Fruit fly (Drosophila melanogaster) whole organism, adult: Measurements from ENCODE around the gene ND-MNLL.

Source experiments
- CG11617 ChIP-seq: fragments of 200-800 bp; sonication (Bioruptor generic); optimal IDR thresholded peaks from 2 replicates; lab custom pipeline; 2017; ENCODE audit warnings: mild to moderate bottlenecking, missing biosample characterization, missing genetic modification reagents, missing genetic modification characterization
- CG12768 ChIP-seq: fragments of 200-800 bp; sonication (Bioruptor generic); optimal IDR thresholded peaks from 2 replicates; lab custom pipeline; 2017; ENCODE audit warnings: missing biosample characterization, missing genetic modification characterization, mild to moderate bottlenecking, moderate library complexity, missing genetic modification reagents
- CG14711 ChIP-seq: fragments of 200-800 bp; sonication (Bioruptor generic); optimal IDR thresholded peaks from 2 replicates; lab custom pipeline; 2018; ENCODE audit warnings: missing biosample characterization, mild to moderate bottlenecking, missing genetic modification characterization, moderate library complexity
- CG1620 ChIP-seq: fragments of 200-800 bp; sonication (Bioruptor generic); optimal IDR thresholded peaks from 2 replicates; lab custom pipeline; 2016; ENCODE audit warnings: missing biosample characterization, missing genetic modification characterization
- CG33017 ChIP-seq: fragments of 200-800 bp; sonication (Bioruptor generic); optimal IDR thresholded peaks from 2 replicates; lab custom pipeline; 2018; ENCODE audit warnings: missing biosample characterization, mild to moderate bottlenecking, missing genetic modification characterization, moderate library complexity
- CG5204 ChIP-seq: fragments of 200-800 bp; sonication (Bioruptor generic); optimal IDR thresholded peaks from 2 replicates; lab custom pipeline; 2016; ENCODE audit warnings: missing biosample characterization, missing genetic modification characterization
- CG7045 ChIP-seq: fragments of 200-800 bp; sonication (Bioruptor generic); optimal IDR thresholded peaks from 2 replicates; lab custom pipeline; 2017; ENCODE audit warnings: missing biosample characterization, mild to moderate bottlenecking, missing genetic modification characterization
- CG7101 ChIP-seq: fragments of 200-800 bp; sonication (Bioruptor generic); optimal IDR thresholded peaks from 2 replicates; lab custom pipeline; 2018; ENCODE audit warnings: missing biosample characterization, mild to moderate bottlenecking, missing genetic modification characterization, moderate library complexity
- Clk ChIP-seq: fragments of 200-800 bp; sonication (Bioruptor generic); optimal IDR thresholded peaks from 2 replicates; lab custom pipeline; 2017; ENCODE audit warnings: missing biosample characterization, missing genetic modification characterization
- Crg-1 ChIP-seq: fragments of 200-800 bp; sonication (Bioruptor generic); optimal IDR thresholded peaks from 2 replicates; lab custom pipeline; 2016; ENCODE audit warnings: missing biosample characterization, missing genetic modification characterization
- Hr96 ChIP-seq: fragments of 200-800 bp; sonication (Bioruptor generic); optimal IDR thresholded peaks from 2 replicates; lab custom pipeline; 2016; ENCODE audit warnings: missing biosample characterization, missing genetic modification characterization
- Mnt ChIP-seq: fragments of 200-800 bp; sonication (Bioruptor generic); optimal IDR thresholded peaks from 2 replicates; lab custom pipeline; 2016; ENCODE audit warnings: missing biosample characterization, mild to moderate bottlenecking, missing genetic modification characterization
- bab1 ChIP-seq: fragments of 200-800 bp; sonication (Bioruptor generic); optimal IDR thresholded peaks from 3 replicates; lab custom pipeline; 2019; ENCODE audit warnings: missing biosample characterization, mild to moderate bottlenecking, missing genetic modification characterization, moderate library complexity
- cic ChIP-seq: fragments of 200-800 bp; sonication (Bioruptor generic); optimal IDR thresholded peaks from 2 replicates; lab custom pipeline; 2017; ENCODE audit warnings: missing biosample characterization, mild to moderate bottlenecking, missing genetic modification characterization, moderate library complexity
- cnc ChIP-seq, 2 experiments: fragments of >200 bp; optimal IDR thresholded peaks; 2 replicates each; lab custom pipeline; 2017
- kay ChIP-seq: fragments of 200-800 bp; sonication (Bioruptor generic); peaks from one replicate; lab custom pipeline; 2016; ENCODE audit warnings: missing biosample characterization, missing genetic modification characterization, borderline replicate concordance
- ovo ChIP-seq: fragments of 200-800 bp; sonication (Bioruptor generic); optimal IDR thresholded peaks from 2 replicates; lab custom pipeline; 2016; ENCODE audit warnings: missing biosample characterization, missing genetic modification characterization
- pad ChIP-seq: fragments of 200-800 bp; sonication (Bioruptor generic); optimal IDR thresholded peaks from 3 replicates; lab custom pipeline; 2017; ENCODE audit warnings: missing biosample characterization, missing genetic modification characterization, mild to moderate bottlenecking, moderate library complexity, missing genetic modification reagents
- tj ChIP-seq: fragments of 200-800 bp; sonication (Bioruptor generic); optimal IDR thresholded peaks from 3 replicates; lab custom pipeline; 2017; ENCODE audit warnings: missing biosample characterization, mild to moderate bottlenecking, missing genetic modification characterization, moderate library complexity
- toe ChIP-seq: fragments of 200-800 bp; sonication (Bioruptor generic); optimal IDR thresholded peaks from 2 replicates; lab custom pipeline; 2016; ENCODE audit warnings: missing biosample characterization, missing genetic modification characterization

The ND-MNLL gene

DNA sequence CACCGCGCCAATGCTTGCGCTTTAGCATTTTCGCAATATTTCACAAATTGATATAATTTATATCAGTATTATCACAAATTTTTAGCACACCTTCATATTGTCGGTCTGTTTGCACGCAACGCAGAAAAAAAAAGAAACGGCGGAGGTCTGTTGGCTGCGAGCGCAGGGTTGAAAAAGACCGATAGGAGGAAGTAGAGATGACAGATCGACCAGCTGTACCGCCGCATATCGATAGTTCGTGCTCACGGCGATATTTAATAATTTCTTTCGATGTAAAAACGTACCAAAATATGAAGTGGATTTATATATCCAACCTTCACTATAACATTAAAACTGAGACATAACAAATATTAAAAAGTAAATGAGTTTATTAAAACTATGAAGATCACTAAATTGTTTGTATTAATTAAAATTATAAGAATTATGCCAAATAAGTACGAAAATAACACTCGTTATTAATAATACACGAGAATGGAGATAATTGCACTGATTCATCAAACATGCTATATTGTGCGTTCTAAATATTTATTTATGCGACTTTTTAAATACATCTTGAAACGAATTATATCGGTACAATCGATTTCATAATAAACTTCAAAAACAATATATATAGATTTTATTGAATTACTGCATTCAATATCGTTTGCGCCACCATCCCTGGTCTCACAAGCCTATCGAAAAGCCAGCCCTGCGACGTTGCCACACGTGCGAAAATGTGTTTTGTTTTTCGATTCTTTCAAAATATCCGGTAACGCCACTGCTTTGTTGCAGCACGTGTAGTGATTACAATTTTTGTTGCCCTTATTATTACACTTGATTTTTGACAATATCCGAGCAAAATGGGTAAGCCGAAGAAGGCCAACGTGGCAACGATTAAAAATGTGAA is 7.8 kb upstream of the ND-MNLL start, which contains the start of the genes RpS6 and bys:
RpS6 (minus strand) TSS at position 179 of the 886 bp plus-strand sequence.
bys (plus strand) TSS at position 728 of the 886 bp plus-strand sequence.
- no peak for TF ChIP-seq cic
- peak; percentile 99 for TF ChIP-seq Mnt (GFP tag; lab: Kevin White, UChicago)
- peak; percentile 57 for TF ChIP-seq toe (GFP tag; lab: Kevin White, UChicago)
- TF ChIP-seq CG7101 = peak; percentile 69
- peak; percentile 13 for TF ChIP-seq CG12768 (GFP tag; lab: Kevin White, UChicago)
- TF ChIP-seq Crg-1 (GFP tag; lab: Kevin White, UChicago) = peak; percentile 20
- no peak for TF ChIP-seq cnc (optimal IDR thresholded peaks at IDR 0.05; lab: Kevin White, UChicago)
- peak; percentile 83 for TF ChIP-seq Hr96
- peak; percentile 39 for TF ChIP-seq tj (GFP tag; lab: Kevin White, UChicago)
- peak; percentile 6 for TF ChIP-seq ovo (GFP tag; lab: Kevin White, UChicago)
- TF ChIP-seq CG11617 (GFP tag; lab: Kevin White, UChicago) = peak; percentile 84
- TF ChIP-seq bab1 = peak; percentile 84
- TF ChIP-seq CG33017 (tag; lab: Kevin White, UChicago) = peak; percentile 40
- no peak for TF ChIP-seq CG5204
- TF ChIP-seq CG1620 (GFP tag; lab: Kevin White, UChicago) = peak; percentile 63
- TF ChIP-seq CG7045 = no peak
- TF ChIP-seq pad (GFP tag; lab: Kevin White, UChicago) = peak; percentile 54
- no peak for TF ChIP-seq kay
- TF ChIP-seq Clk (GFP tag; lab: Kevin White, UChicago) = no peak
- peak; percentile 62 for TF ChIP-seq CG14711 (tag; lab: Kevin White, UChicago)

DNA sequence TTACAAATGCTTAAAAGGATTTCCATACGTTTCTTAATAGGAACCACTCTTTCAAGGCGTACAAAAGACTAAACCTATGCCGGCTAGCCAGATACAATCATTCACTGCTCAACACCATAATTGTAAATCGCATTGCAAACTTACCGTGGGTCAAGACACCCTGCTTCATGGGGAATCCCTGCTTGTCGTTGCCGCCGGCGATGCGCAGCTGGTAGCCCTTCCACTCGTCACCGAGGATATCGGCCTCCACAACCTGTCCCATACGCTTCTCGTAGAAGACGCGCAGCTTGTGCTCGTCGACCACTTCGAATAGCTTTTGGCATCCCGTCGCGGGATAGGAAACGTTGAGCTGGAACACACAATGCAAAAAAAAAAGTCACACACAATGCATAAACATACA is 7.1 kb upstream of the ND-MNLL start:
- TF ChIP-seq tj (GFP tag; lab: Kevin White, UChicago) (no peak), CG5204 (no peak), kay (no peak), CG7045 (no peak), Hr96 (no peak), CG11617 (GFP tag; lab: Kevin White, UChicago) (no peak), cic (no peak), CG14711 (tag; lab: Kevin White, UChicago) (no peak), CG12768 (GFP tag; lab: Kevin White, UChicago) (no peak), bab1 (no peak)

DNA sequence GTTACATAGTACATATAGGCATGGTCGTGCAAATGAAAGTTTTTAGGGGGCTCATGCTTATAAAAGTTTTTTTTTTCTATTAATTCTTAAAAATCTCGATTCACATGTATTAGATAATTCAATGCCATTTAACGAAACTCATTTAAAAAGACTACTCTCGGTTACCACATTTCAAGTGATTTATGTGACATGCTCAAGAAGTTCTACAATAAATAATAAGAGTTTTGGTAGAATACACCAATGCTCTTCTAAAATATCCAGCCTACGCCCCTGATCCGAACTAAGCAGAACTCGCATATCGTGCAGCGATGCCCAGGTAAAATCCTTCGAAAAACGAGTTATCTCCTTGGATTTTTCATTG is 1.1 kb downstream of the ND-MNLL start:
- TF ChIP-seq toe (GFP tag; lab: Kevin White, UChicago) = no peak
- TF ChIP-seq CG7101 = peak; percentile 17
- TF ChIP-seq bab1 = peak; percentile 18
- no peak for TF ChIP-seq CG7045
- peak; percentile 17 for TF ChIP-seq CG1620 (GFP tag; lab: Kevin White, UChicago)
- no peak for TF ChIP-seq Crg-1 (GFP tag; lab: Kevin White, UChicago)
- TF ChIP-seq CG14711 (tag; lab: Kevin White, UChicago) = no peak
- no peak for TF ChIP-seq Mnt (GFP tag; lab: Kevin White, UChicago)
- no peak for TF ChIP-seq CG11617 (GFP tag; lab: Kevin White, UChicago)

DNA sequence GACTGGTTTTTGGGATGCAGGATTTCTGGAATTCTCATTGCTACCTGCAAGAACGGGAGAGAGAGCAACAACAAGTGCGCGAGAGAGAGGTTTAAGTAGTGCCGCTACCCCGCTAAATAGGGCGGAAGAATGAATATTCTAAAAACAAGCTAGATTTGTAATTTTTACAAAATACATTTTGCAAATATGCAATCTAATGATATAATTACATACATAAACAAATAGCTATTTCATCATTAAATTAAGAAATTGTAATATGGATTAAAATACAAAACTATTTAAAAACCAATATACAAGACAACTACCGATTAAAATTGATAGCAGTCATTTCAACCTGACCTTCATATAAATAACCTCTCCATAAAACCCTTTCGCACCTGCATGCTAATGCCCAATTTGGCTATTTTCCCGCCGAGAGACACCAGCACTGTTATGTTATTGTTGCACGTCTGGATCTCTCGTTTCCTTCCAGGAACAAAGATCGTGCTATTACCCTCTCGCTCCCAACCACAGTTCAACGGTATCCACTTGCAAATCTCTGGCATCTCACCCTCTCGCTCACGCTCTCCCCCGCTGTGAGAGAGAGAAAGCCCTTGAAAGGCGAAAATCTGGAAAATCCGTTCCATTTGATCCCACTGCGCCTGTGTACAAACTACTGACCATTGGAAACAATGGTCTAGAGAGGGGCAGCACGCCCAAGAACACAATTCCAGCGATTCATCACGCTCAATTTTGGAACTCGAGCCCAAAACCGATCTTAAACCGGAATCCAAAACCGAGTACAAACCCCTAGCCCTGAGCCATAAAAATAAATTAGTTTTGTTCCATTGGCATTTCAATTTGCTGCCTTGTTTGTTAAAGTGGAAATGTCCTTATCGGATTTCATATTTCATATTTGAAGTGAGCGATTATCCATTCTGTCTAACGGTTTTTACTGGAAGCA is 1.7 kb downstream of the ND-MNLL start, which contains the start of gene Nek2:
Nek2 (minus strand) TSS at position 51 of the 943 bp plus-strand sequence.
- TF ChIP-seq Mnt (GFP tag; lab: Kevin White, UChicago) (no peak), kay (no peak), ovo (GFP tag; lab: Kevin White, UChicago) (peak; percentile 42), CG12768 (GFP tag; lab: Kevin White, UChicago) (no peak), Clk (GFP tag; lab: Kevin White, UChicago) (no peak), bab1 (peak; percentile 34), CG7045 (no peak), pad (GFP tag; lab: Kevin White, UChicago) (peak; percentile 93), toe (GFP tag; lab: Kevin White, UChicago) (no peak), CG7101 (no peak), CG1620 (GFP tag; lab: Kevin White, UChicago) (no peak), cic (no peak)

DNA sequence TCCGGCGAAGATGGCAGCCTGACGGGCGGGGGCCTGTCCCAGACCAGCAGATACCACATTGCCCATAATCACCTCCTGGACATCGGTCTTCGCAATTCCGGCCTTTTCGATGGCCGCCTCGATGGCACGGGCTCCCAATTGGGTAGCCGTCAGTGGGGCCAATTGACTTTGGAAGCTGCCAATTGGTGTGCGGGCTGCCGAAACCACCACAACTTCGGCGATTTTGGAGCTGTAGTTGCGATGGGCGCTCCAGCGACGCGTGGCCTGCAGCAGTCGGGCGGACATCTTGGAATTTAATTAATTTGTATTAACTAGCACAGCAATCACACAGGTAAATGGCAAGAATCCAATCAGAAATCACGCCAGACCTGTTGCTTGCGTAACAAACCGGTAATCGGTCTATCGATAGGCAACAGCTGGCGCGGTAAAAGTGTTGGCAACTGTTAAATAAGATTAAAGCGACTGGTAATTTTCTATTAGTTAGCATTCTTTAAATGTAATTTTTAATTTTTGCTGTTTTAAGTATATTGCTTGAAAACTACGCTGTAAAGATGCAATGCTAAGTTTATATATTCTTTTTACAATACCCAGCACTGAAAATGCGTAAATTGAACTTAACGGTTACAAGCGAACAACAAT is 5.1 kb downstream of the ND-MNLL start, which contains the start of gene Acat1:
Acat1 (minus strand) TSS at position 400 of the 639 bp plus-strand sequence.
- TF ChIP-seq bab1 (peak; percentile 92), Crg-1 (GFP tag; lab: Kevin White, UChicago) (peak; percentile 73), CG5204 (peak; percentile 44), pad (GFP tag; lab: Kevin White, UChicago) (peak; percentile 63), CG7101 (peak; percentile 84), tj (GFP tag; lab: Kevin White, UChicago) (peak; percentile 32), cic (peak; percentile 5), Mnt (GFP tag; lab: Kevin White, UChicago) (peak; percentile 66), CG11617 (GFP tag; lab: Kevin White, UChicago) (peak; percentile 69), toe (GFP tag; lab: Kevin White, UChicago) (peak; percentile 52), Clk (GFP tag; lab: Kevin White, UChicago) (no peak), cnc (optimal IDR thresholded peaks at IDR 0.05; lab: Kevin White, UChicago) (no peak), CG7045 (peak; percentile 38), CG12768 (GFP tag; lab: Kevin White, UChicago) (peak; percentile 60), kay (no peak), CG1620 (GFP tag; lab: Kevin White, UChicago) (peak; percentile 59), ovo (GFP tag; lab: Kevin White, UChicago) (peak; percentile 36), CG33017 (tag; lab: Kevin White, UChicago) (peak; percentile 35), Hr96 (peak; percentile 66), CG14711 (tag; lab: Kevin White, UChicago) (peak; percentile 85)
